Worm (Caenorhabditis elegans) whole organism, L2 larva: ENCODE results near the gene dmd-6.

ENCODE experiments used
- C34F6.9 ChIP-seq: fragments of 150-350 bp; optimal IDR thresholded peaks from 2 replicates; lab custom pipeline; 2014; ENCODE audit warnings: missing biosample characterization, missing genetic modification characterization
- F13H6.1 ChIP-seq: sonication (generic microtip); optimal IDR thresholded peaks from 2 replicates; lab custom pipeline; 2016; ENCODE audit warnings: missing genetic modification characterization, missing compliant biosample characterization
- R02D3.7 ChIP-seq: fragments of 150-350 bp; optimal IDR thresholded peaks from 2 replicates; lab custom pipeline; 2014; ENCODE audit warnings: missing biosample characterization, missing genetic modification characterization
- Y55F3AM.14 ChIP-seq: fragments of 200-800 bp; sonication (Bioruptor generic); optimal IDR thresholded peaks from 2 replicates; lab custom pipeline; 2018; ENCODE audit warnings: mild to moderate bottlenecking, missing genetic modification characterization, missing compliant biosample characterization
- alr-1 ChIP-seq: fragments of 150-350 bp; optimal IDR thresholded peaks from 2 replicates; lab custom pipeline; 2014; ENCODE audit warnings: missing biosample characterization, missing genetic modification characterization
- ama-1 ChIP-seq: fragments of 150-350 bp; optimal IDR thresholded peaks from 2 replicates; lab custom pipeline; 2018; ENCODE audit warnings: inconsistent platforms
- ceh-16 ChIP-seq: fragments of 150-350 bp; optimal IDR thresholded peaks from 2 replicates; lab custom pipeline; 2014; ENCODE audit warnings: missing biosample characterization, missing genetic modification characterization
- ceh-82 ChIP-seq: fragments of 150-350 bp; optimal IDR thresholded peaks from 2 replicates; lab custom pipeline; 2014; ENCODE audit warnings: missing biosample characterization, missing genetic modification characterization
- crh-2 ChIP-seq: sonication (generic microtip); optimal IDR thresholded peaks from 2 replicates; lab custom pipeline; 2017; ENCODE audit warnings: missing biosample characterization, missing genetic modification characterization
- dmd-4 ChIP-seq: sonication (generic microtip); optimal IDR thresholded peaks from 2 replicates; lab custom pipeline; 2017; ENCODE audit warnings: missing biosample characterization, missing genetic modification characterization
- egl-27 ChIP-seq: sonication (generic microtip); optimal IDR thresholded peaks from 3 replicates; lab custom pipeline; 2017; ENCODE audit warnings: missing biosample characterization, missing genetic modification reagents, missing genetic modification characterization
- elt-1 ChIP-seq: fragments of 150-350 bp; optimal IDR thresholded peaks from 2 replicates; lab custom pipeline; 2014; ENCODE audit warnings: missing biosample characterization, missing genetic modification characterization
- elt-3 ChIP-seq: sonication (generic microtip); optimal IDR thresholded peaks from 2 replicates; lab custom pipeline; 2017; ENCODE audit warnings: missing biosample characterization, missing genetic modification characterization
- fos-1 ChIP-seq: fragments of 150-350 bp; optimal IDR thresholded peaks from 2 replicates; lab custom pipeline; 2014; ENCODE audit warnings: missing biosample characterization, missing genetic modification characterization
- gmeb-1 ChIP-seq: fragments of 150-350 bp; optimal IDR thresholded peaks from 2 replicates; lab custom pipeline; 2014; ENCODE audit warnings: missing biosample characterization, missing genetic modification characterization
- lin-11 ChIP-seq: fragments of 150-350 bp; sonication (generic microtip); optimal IDR thresholded peaks from 2 replicates; lab custom pipeline; 2014; ENCODE audit warnings: missing biosample characterization, missing genetic modification characterization, inconsistent platforms, mixed read lengths
- lin-39 ChIP-seq: fragments of 150-350 bp; optimal IDR thresholded peaks from 2 replicates; lab custom pipeline; 2014; ENCODE audit warnings: missing biosample characterization, missing genetic modification reagents, missing genetic modification characterization
- lsy-2 ChIP-seq, 2 experiments: fragments of 150-350 bp in 1 of 2; sonication (generic microtip) in 1 of 2; optimal IDR thresholded peaks; 2 replicates each; lab custom pipeline; 2014 to 2017; ENCODE audit warnings: missing biosample characterization in 2 of 2, missing genetic modification characterization in 2 of 2
- mab-5 ChIP-seq: fragments of 150-350 bp; optimal IDR thresholded peaks from 2 replicates; lab custom pipeline; 2014; ENCODE audit warnings: missing biosample characterization, missing genetic modification characterization
- mbf-1 ChIP-seq: sonication (generic microtip); optimal IDR thresholded peaks from 2 replicates; lab custom pipeline; 2017; ENCODE audit warnings: missing biosample characterization, missing genetic modification characterization
- mdl-1 ChIP-seq, 2 experiments: fragments of 150-350 bp in 1 of 2; sonication (generic microtip) in 1 of 2; optimal IDR thresholded peaks; 2 replicates each; lab custom pipeline; 2017; ENCODE audit warnings: missing biosample characterization in 2 of 2, missing genetic modification characterization in 2 of 2
- nhr-10 ChIP-seq: sonication (generic microtip); optimal IDR thresholded peaks from 2 replicates; lab custom pipeline; 2017; ENCODE audit warnings: missing biosample characterization, missing genetic modification characterization
- nhr-11 ChIP-seq: fragments of 150-350 bp; optimal IDR thresholded peaks from 2 replicates; lab custom pipeline; 2014; ENCODE audit warnings: missing biosample characterization, missing genetic modification characterization
- nhr-12 ChIP-seq: fragments of 150-350 bp; optimal IDR thresholded peaks from 2 replicates; lab custom pipeline; 2014; ENCODE audit warnings: missing biosample characterization, missing genetic modification characterization
- nhr-129 ChIP-seq: fragments of 150-350 bp; optimal IDR thresholded peaks from 2 replicates; lab custom pipeline; 2014; ENCODE audit warnings: missing biosample characterization, missing genetic modification characterization
- nhr-21 ChIP-seq: fragments of 150-350 bp; optimal IDR thresholded peaks from 2 replicates; lab custom pipeline; 2014; ENCODE audit warnings: missing biosample characterization, missing genetic modification characterization
- nhr-23 ChIP-seq: fragments of 150-350 bp; optimal IDR thresholded peaks from 2 replicates; lab custom pipeline; 2014; ENCODE audit warnings: missing biosample characterization, missing genetic modification reagents, missing genetic modification characterization
- nhr-237 ChIP-seq: fragments of 150-350 bp; optimal IDR thresholded peaks from 2 replicates; lab custom pipeline; 2014; ENCODE audit warnings: missing biosample characterization, missing genetic modification characterization
- nhr-25 ChIP-seq: fragments of 150-350 bp; sonication (generic microtip); optimal IDR thresholded peaks from 3 replicates; lab custom pipeline; 2014; ENCODE audit warnings: missing biosample characterization, missing genetic modification characterization
- nhr-6 ChIP-seq: fragments of 150-350 bp; optimal IDR thresholded peaks from 2 replicates; lab custom pipeline; 2014; ENCODE audit warnings: missing biosample characterization, missing genetic modification characterization
- nhr-77 ChIP-seq: fragments of 150-350 bp; optimal IDR thresholded peaks from 2 replicates; lab custom pipeline; 2014; ENCODE audit warnings: missing biosample characterization, missing genetic modification characterization
- peb-1 ChIP-seq: fragments of 150-350 bp; optimal IDR thresholded peaks from 2 replicates; lab custom pipeline; 2014; ENCODE audit warnings: missing biosample characterization, missing genetic modification characterization
- sem-4 ChIP-seq: fragments of 150-350 bp; optimal IDR thresholded peaks from 2 replicates; lab custom pipeline; 2014; ENCODE audit warnings: missing biosample characterization, missing genetic modification reagents, missing genetic modification characterization
- skn-1 ChIP-seq: sonication (generic microtip); optimal IDR thresholded peaks from 2 replicates; lab custom pipeline; 2017; ENCODE audit warnings: missing biosample characterization, missing genetic modification characterization
- sma-3 ChIP-seq: sonication (generic microtip); optimal IDR thresholded peaks from 2 replicates; lab custom pipeline; 2016; ENCODE audit warnings: missing genetic modification reagents, missing genetic modification characterization, missing compliant biosample characterization
- sma-9 ChIP-seq, 2 experiments: fragments of 150-350 bp in 1 of 2; sonication (generic microtip) in 1 of 2; optimal IDR thresholded peaks; 2 replicates each; lab custom pipeline; 2014 to 2016; ENCODE audit warnings: missing genetic modification characterization in 2 of 2, mild to moderate bottlenecking in 1 of 2, missing biosample characterization in 1 of 2, missing compliant biosample characterization in 1 of 2, missing genetic modification reagents in 1 of 2, moderate library complexity in 1 of 2
- snpc-4 ChIP-seq: fragments of 150-350 bp; optimal IDR thresholded peaks from 2 replicates; lab custom pipeline; 2014; ENCODE audit warnings: missing biosample characterization, missing genetic modification characterization
- unc-55 ChIP-seq: fragments of 150-350 bp; sonication (generic microtip); optimal IDR thresholded peaks from 3 replicates; lab custom pipeline; 2014; ENCODE audit warnings: missing biosample characterization, missing genetic modification reagents, missing genetic modification characterization
- zag-1 ChIP-seq: fragments of 150-350 bp; optimal IDR thresholded peaks from 2 replicates; lab custom pipeline; 2014; ENCODE audit warnings: missing biosample characterization, missing genetic modification characterization
- ztf-11 ChIP-seq: sonication (generic microtip); optimal IDR thresholded peaks from 2 replicates; lab custom pipeline; 2017; ENCODE audit warnings: missing biosample characterization, missing genetic modification characterization
- ztf-4 ChIP-seq: fragments of 150-350 bp; optimal IDR thresholded peaks from 2 replicates; lab custom pipeline; 2014; ENCODE audit warnings: missing biosample characterization, missing genetic modification characterization

dmd-6 gene

DNA sequence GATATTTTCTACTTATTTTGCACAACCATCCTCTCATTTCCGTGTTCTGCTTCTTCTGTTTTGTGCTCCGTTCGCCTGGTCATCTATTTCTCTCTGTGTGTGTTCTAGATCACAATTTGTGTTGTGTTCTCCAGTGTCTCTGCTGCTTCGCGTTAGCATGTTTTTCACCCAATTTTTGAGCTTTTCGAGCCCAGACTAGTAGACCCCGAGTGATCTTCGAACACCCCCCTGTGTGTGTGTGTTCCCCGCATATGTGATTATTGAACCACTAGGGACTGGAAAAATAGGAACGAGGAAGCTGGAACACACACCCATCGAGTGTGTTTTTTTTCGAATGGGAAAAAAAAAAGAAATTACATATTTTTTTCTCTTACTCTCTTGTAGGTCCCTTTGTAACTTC is 2.1 kb downstream of the dmd-6 start:
- TF ChIP-seq sma-3 (GFP tag; lab: Kevin White, UChicago), result no peak
- TF ChIP-seq nhr-129 (tag; lab: Kevin White, UChicago), result peak; percentile 9

- TF ChIP-seq alr-1 (no peak), elt-1 (no peak), C34F6.9 (no peak), fos-1 (tag; lab: Kevin White, UChicago) (no peak), sma-9 (GFP tag; optimal IDR thresholded peaks at IDR 0.05; lab: Kevin White, UChicago) (peak; percentile 37), sma-9 (tag; optimal IDR thresholded peaks at IDR 0.05; lab: Kevin White, UChicago) (no peak)
- TF ChIP-seq, all 48 proteins: peak for 1
These were observed 3.6 kb downstream of the dmd-6 start for ce11 chrIV:14620042-14620441.

DNA sequence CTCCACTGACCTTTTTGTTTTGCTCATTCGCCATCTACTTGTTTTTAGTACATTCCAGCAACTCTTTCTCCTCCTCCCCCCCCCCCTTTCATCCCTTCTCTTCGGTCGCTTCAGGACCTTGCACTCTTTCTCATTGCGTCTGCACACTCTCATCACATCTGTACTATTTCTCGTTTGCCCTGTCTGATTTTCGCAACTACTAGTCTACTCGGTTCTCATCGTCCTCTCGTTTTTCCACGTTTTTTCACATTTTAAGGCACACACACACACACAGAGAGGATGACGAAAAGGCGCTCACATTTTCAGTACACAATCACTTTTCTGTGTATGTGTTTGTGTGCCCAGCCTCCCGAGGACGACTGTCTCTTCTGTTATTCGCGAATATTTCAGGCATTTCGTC is 4.1 kb downstream of the dmd-6 start:
- no peak for TF ChIP-seq lin-11
- TF ChIP-seq mab-5 (tag; lab: Kevin White, UChicago), result no peak
- TF ChIP-seq R02D3.7, result no peak
- peak; percentile 99 for TF ChIP-seq nhr-129 (tag; lab: Kevin White, UChicago)
- no peak for TF ChIP-seq nhr-12 (tag; lab: Kevin White, UChicago)
- no peak for TF ChIP-seq ztf-11 (tag; lab: Kevin White, UChicago)
- no peak for TF ChIP-seq elt-3 (tag; lab: Kevin White, UChicago)
- no peak for TF ChIP-seq egl-27
- no peak for TF ChIP-seq nhr-11
- no peak for TF ChIP-seq ztf-4
- TF ChIP-seq crh-2, result peak; percentile 81
- TF ChIP-seq F13H6.1 (tag; lab: Kevin White, UChicago), result peak; percentile 79
- peak; percentile 15 for TF ChIP-seq zag-1 (tag; lab: Kevin White, UChicago)
- TF ChIP-seq C34F6.9, result peak; percentile 71
- no peak for TF ChIP-seq ceh-82 (tag; lab: Kevin White, UChicago)
- peak; percentile 28 for TF ChIP-seq nhr-6 (tag; lab: Kevin White, UChicago)
- TF ChIP-seq nhr-21, result peak; percentile 53
- peak; percentile 64 for TF ChIP-seq sma-9 (GFP tag; optimal IDR thresholded peaks at IDR 0.05; lab: Kevin White, UChicago)
- no peak for TF ChIP-seq sma-9 (tag; optimal IDR thresholded peaks at IDR 0.05; lab: Kevin White, UChicago)
- peak; percentile 61 for TF ChIP-seq fos-1 (tag; lab: Kevin White, UChicago)
- peak; percentile 46 for TF ChIP-seq unc-55 (GFP tag; lab: Kevin White, UChicago)
- TF ChIP-seq peb-1, result no peak
- TF ChIP-seq mdl-1 (tag; optimal IDR thresholded peaks at IDR 0.05; lab: Kevin White, UChicago), result peak; percentile 25 to 45
- TF ChIP-seq ceh-16, result no peak
- TF ChIP-seq nhr-77, result no peak
- peak; percentile 19 for TF ChIP-seq gmeb-1 (tag; lab: Kevin White, UChicago)
- TF ChIP-seq lsy-2 (tag; optimal IDR thresholded peaks at IDR 0.05; lab: Kevin White, UChicago), result peak; percentile 42 to 58
- TF ChIP-seq snpc-4, result peak; percentile 37

DNA sequence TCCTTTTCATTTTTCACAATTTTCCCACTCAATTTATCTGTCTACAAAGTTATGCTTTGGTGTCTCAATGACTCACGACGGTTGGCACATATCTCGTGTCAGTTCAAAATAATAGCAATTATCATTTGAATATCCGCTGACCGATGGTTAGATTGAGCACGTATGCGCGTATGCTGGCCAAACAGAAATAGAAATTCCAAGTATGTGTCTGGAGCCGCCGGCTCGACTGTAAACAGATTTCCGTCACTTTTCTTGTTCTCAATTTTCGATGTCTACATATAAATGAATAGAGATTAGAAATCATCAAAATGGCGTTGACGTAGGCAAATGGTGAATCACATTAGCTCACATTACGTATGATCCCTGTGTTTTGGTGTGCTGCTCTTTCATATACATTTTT is 4.7 kb downstream of the dmd-6 start:
- TF ChIP-seq nhr-237 (tag; lab: Kevin White, UChicago) (no peak), R02D3.7 (no peak), nhr-23 (tag; lab: Kevin White, UChicago) (no peak), gmeb-1 (tag; lab: Kevin White, UChicago) (no peak), nhr-21 (peak; percentile 10), sma-9 (GFP tag; optimal IDR thresholded peaks at IDR 0.05; lab: Kevin White, UChicago) (no peak), sma-9 (tag; optimal IDR thresholded peaks at IDR 0.05; lab: Kevin White, UChicago) (no peak)

ce11 chrIV:14622109-14622508 is 5.7 kb downstream of the dmd-6 start:
- TF ChIP-seq nhr-12 (tag; lab: Kevin White, UChicago), result no peak
- peak; percentile 57 for TF ChIP-seq nhr-129 (tag; lab: Kevin White, UChicago)
- TF ChIP-seq lsy-2 (tag; optimal IDR thresholded peaks at IDR 0.05; lab: Kevin White, UChicago), result peak in 1 of 2 experiments; percentile 21
- TF ChIP-seq mab-5 (tag; lab: Kevin White, UChicago), result no peak
- TF ChIP-seq F13H6.1 (tag; lab: Kevin White, UChicago), result peak; percentile 34
- TF ChIP-seq ztf-11 (tag; lab: Kevin White, UChicago), result no peak
- TF ChIP-seq nhr-21, result no peak
- TF ChIP-seq nhr-10, result no peak
- no peak for TF ChIP-seq ztf-4
- peak; percentile 23 for TF ChIP-seq Y55F3AM.14
- no peak for TF ChIP-seq skn-1 (tag; lab: Kevin White, UChicago)
- peak; percentile 52 for TF ChIP-seq nhr-6 (tag; lab: Kevin White, UChicago)
- no peak for TF ChIP-seq mbf-1 (tag; lab: Kevin White, UChicago)
- TF ChIP-seq zag-1 (tag; lab: Kevin White, UChicago), result no peak
- TF ChIP-seq ama-1 (lab: Kevin White, UChicago), result peak; percentile 33
- no peak for TF ChIP-seq dmd-4
- peak; percentile 14 for TF ChIP-seq lin-11
- TF ChIP-seq R02D3.7, result no peak
- no peak for TF ChIP-seq nhr-77
- TF ChIP-seq sem-4 (tag; lab: Kevin White, UChicago), result no peak
- no peak for TF ChIP-seq snpc-4
- TF ChIP-seq elt-3 (tag; lab: Kevin White, UChicago), result no peak
- no peak for TF ChIP-seq nhr-25 (tag; lab: Kevin White, UChicago)
- no peak for TF ChIP-seq ceh-16
- no peak for TF ChIP-seq gmeb-1 (tag; lab: Kevin White, UChicago)
- no peak for TF ChIP-seq crh-2
- no peak for TF ChIP-seq nhr-23 (tag; lab: Kevin White, UChicago)
- no peak for TF ChIP-seq lin-39 (tag; lab: Kevin White, UChicago)
- no peak for TF ChIP-seq mdl-1 (tag; optimal IDR thresholded peaks at IDR 0.05; lab: Kevin White, UChicago)
- TF ChIP-seq sma-9 (GFP tag; optimal IDR thresholded peaks at IDR 0.05; lab: Kevin White, UChicago), result peak; percentile 29
- no peak for TF ChIP-seq sma-9 (tag; optimal IDR thresholded peaks at IDR 0.05; lab: Kevin White, UChicago)
